Fruit fly (Drosophila melanogaster) whole organism, prepupa: ENCODE results near the gene CG8117.
A peak's percentile ranks its signal among the peaks of the same experiment; 100 is the strongest.

Experiments used
- CG10631 ChIP-seq: fragments of 200-800 bp; sonication (Bioruptor generic); optimal IDR thresholded peaks from 2 replicates; lab custom pipeline; 2016; ENCODE audit warnings: missing biosample characterization, missing genetic modification characterization
- CG10669 ChIP-seq: fragments of 200-800 bp; sonication (Bioruptor generic); optimal IDR thresholded peaks from 3 replicates; lab custom pipeline; 2018; ENCODE audit warnings: missing biosample characterization, mild to moderate bottlenecking, missing genetic modification characterization, moderate library complexity
- CG11294 ChIP-seq: fragments of 200-800 bp; sonication (Bioruptor generic); IDR thresholded peaks from 2 replicates; pipeline ENCODE4 v1.3.6; 2022; ENCODE audit warnings: missing biosample characterization, missing genetic modification characterization
- CG11762 ChIP-seq: fragments of 200-800 bp; sonication (Bioruptor generic); optimal IDR thresholded peaks from 3 replicates; lab custom pipeline; 2016; ENCODE audit warnings: missing biosample characterization, missing genetic modification characterization; ENCODE audit not compliant: insufficient read depth
- CG15336 ChIP-seq: fragments of 200-800 bp; sonication (Bioruptor generic); IDR thresholded peaks from 2 replicates; pipeline ENCODE4 v1.3.6; 2022; ENCODE audit warnings: missing biosample characterization, missing genetic modification characterization
- CG1621 ChIP-seq: fragments of 200-800 bp; sonication (Bioruptor generic); optimal IDR thresholded peaks from 3 replicates; lab custom pipeline; 2018; ENCODE audit warnings: missing biosample characterization, mild to moderate bottlenecking, missing genetic modification characterization
- CG16779 ChIP-seq: fragments of 200-800 bp; sonication (Bioruptor generic); optimal IDR thresholded peaks from 3 replicates; lab custom pipeline; 2017; ENCODE audit warnings: missing biosample characterization, mild to moderate bottlenecking, missing genetic modification characterization
- CG3032 ChIP-seq: fragments of 200-800 bp; optimal IDR thresholded peaks from 2 replicates; lab custom pipeline; 2019; ENCODE audit warnings: missing biosample characterization, mild to moderate bottlenecking, missing genetic modification characterization, moderate library complexity
- CG31627 ChIP-seq: fragments of 200-800 bp; sonication (Bioruptor generic); optimal IDR thresholded peaks from 3 replicates; lab custom pipeline; 2016; ENCODE audit warnings: missing biosample characterization, missing genetic modification characterization
- CG32006 ChIP-seq: fragments of 200-800 bp; sonication (Bioruptor generic); optimal IDR thresholded peaks from 3 replicates; lab custom pipeline; 2017; ENCODE audit warnings: missing biosample characterization, mild to moderate bottlenecking, missing genetic modification characterization
- CG34406 ChIP-seq: fragments of 200-800 bp; sonication (Bioruptor generic); optimal IDR thresholded peaks from 3 replicates; lab custom pipeline; 2016; ENCODE audit warnings: missing biosample characterization, missing genetic modification characterization
- CG3919 ChIP-seq: fragments of 200-800 bp; sonication (Bioruptor generic); optimal IDR thresholded peaks from 3 replicates; lab custom pipeline; 2016; ENCODE audit warnings: missing biosample characterization, missing genetic modification characterization
- CG4318 ChIP-seq: fragments of 200-800 bp; sonication (Bioruptor generic); optimal IDR thresholded peaks from 3 replicates; lab custom pipeline; 2017; ENCODE audit warnings: missing biosample characterization, mild to moderate bottlenecking, missing genetic modification characterization
- CG6163 ChIP-seq: fragments of 200-800 bp; sonication (Bioruptor generic); IDR thresholded peaks from 3 replicates; pipeline ENCODE4 v1.3.6; 2022; ENCODE audit warnings: missing biosample characterization, missing genetic modification characterization
- CG6808 ChIP-seq: fragments of 200-800 bp; sonication (Bioruptor generic); optimal IDR thresholded peaks from 3 replicates; lab custom pipeline; 2017; ENCODE audit warnings: missing biosample characterization, missing genetic modification characterization, mild to moderate bottlenecking, moderate library complexity, missing genetic modification reagents
- CG6854 ChIP-seq: fragments of 200-800 bp; sonication (Bioruptor generic); optimal IDR thresholded peaks from 2 replicates; lab custom pipeline; 2017; ENCODE audit warnings: missing biosample characterization, mild to moderate bottlenecking, missing genetic modification characterization
- CG7368 ChIP-seq: fragments of 200-800 bp; sonication (Bioruptor generic); optimal IDR thresholded peaks from 3 replicates; lab custom pipeline; 2016; ENCODE audit warnings: missing biosample characterization, missing genetic modification characterization
- CG8119 ChIP-seq: fragments of 200-800 bp; sonication (Bioruptor generic); IDR thresholded peaks from 3 replicates; pipeline ENCODE4 v1.3.6; 2022; ENCODE audit warnings: missing biosample characterization, missing genetic modification characterization
- CG8632 ChIP-seq: fragments of 200-800 bp; sonication (Bioruptor generic); optimal IDR thresholded peaks from 3 replicates; lab custom pipeline; 2016; ENCODE audit warnings: missing biosample characterization, missing genetic modification characterization
- CG9139 ChIP-seq: fragments of 200-800 bp; sonication (Bioruptor generic); optimal IDR thresholded peaks from 3 replicates; lab custom pipeline; 2017; ENCODE audit warnings: missing biosample characterization, mild to moderate bottlenecking, missing genetic modification characterization
- Eip75B ChIP-seq: fragments of 200-800 bp; sonication (Bioruptor generic); optimal IDR thresholded peaks from 3 replicates; lab custom pipeline; 2016; ENCODE audit warnings: missing biosample characterization, missing genetic modification characterization
- Eip78C ChIP-seq: fragments of 200-800 bp; sonication (Bioruptor generic); peaks from one replicate; lab custom pipeline; 2016; ENCODE audit warnings: missing biosample characterization, missing genetic modification characterization
- Eip93F ChIP-seq: fragments of 200-800 bp; sonication (Bioruptor generic); optimal IDR thresholded peaks from 2 replicates; lab custom pipeline; 2016; ENCODE audit warnings: missing biosample characterization, mild to moderate bottlenecking, missing genetic modification characterization
- Ets21C ChIP-seq: fragments of 200-800 bp; sonication (Bioruptor generic); optimal IDR thresholded peaks from 3 replicates; lab custom pipeline; 2016; ENCODE audit warnings: missing biosample characterization, missing genetic modification characterization
- Gug ChIP-seq: fragments of 200-800 bp; sonication (Bioruptor generic); IDR thresholded peaks from 2 replicates; pipeline ENCODE4 v1.3.6; 2022; ENCODE audit warnings: missing biosample characterization, missing genetic modification characterization
- Hr38 ChIP-seq: sonication (Bioruptor generic); optimal IDR thresholded peaks from 2 replicates; lab custom pipeline; 2016; ENCODE audit warnings: missing biosample characterization, missing genetic modification characterization
- Hr39 ChIP-seq: fragments of 200-800 bp; sonication (Bioruptor generic); optimal IDR thresholded peaks from 2 replicates; lab custom pipeline; 2016; ENCODE audit warnings: missing biosample characterization, missing genetic modification characterization
- Hr4 ChIP-seq: fragments of 200-800 bp; sonication (Bioruptor generic); optimal IDR thresholded peaks from 3 replicates; lab custom pipeline; 2016; ENCODE audit warnings: missing biosample characterization, missing genetic modification characterization
- Lpt ChIP-seq: fragments of 200-800 bp; sonication (Bioruptor generic); optimal IDR thresholded peaks from 3 replicates; lab custom pipeline; 2016; ENCODE audit warnings: missing biosample characterization, missing genetic modification characterization
- Met ChIP-seq: fragments of 200-800 bp; sonication (Bioruptor generic); optimal IDR thresholded peaks from 3 replicates; lab custom pipeline; 2016; ENCODE audit warnings: missing biosample characterization, missing genetic modification characterization
- OdsH ChIP-seq: fragments of 200-800 bp; sonication (Bioruptor generic); optimal IDR thresholded peaks from 3 replicates; lab custom pipeline; 2016; ENCODE audit warnings: missing biosample characterization, missing genetic modification characterization
- Sox102F ChIP-seq: fragments of 200-800 bp; sonication (Bioruptor generic); optimal IDR thresholded peaks from 2 replicates; lab custom pipeline; 2016; ENCODE audit warnings: missing biosample characterization, mild to moderate bottlenecking, missing genetic modification characterization
- Sox14 ChIP-seq: fragments of 200-800 bp; sonication (Bioruptor generic); optimal IDR thresholded peaks from 3 replicates; lab custom pipeline; 2016; ENCODE audit warnings: missing biosample characterization, missing genetic modification characterization
- Sox15 ChIP-seq: fragments of 200-800 bp; sonication (Bioruptor generic); optimal IDR thresholded peaks from 3 replicates; lab custom pipeline; 2016; ENCODE audit warnings: missing biosample characterization, missing genetic modification characterization
- achi ChIP-seq: fragments of 200-800 bp; sonication (Bioruptor generic); optimal IDR thresholded peaks from 3 replicates; lab custom pipeline; 2016; ENCODE audit warnings: missing biosample characterization, missing genetic modification characterization
- acj6 ChIP-seq: fragments of 200-800 bp; sonication (Bioruptor generic); optimal IDR thresholded peaks from 3 replicates; lab custom pipeline; 2016; ENCODE audit warnings: missing biosample characterization, missing genetic modification characterization
- cyc ChIP-seq: fragments of 200-800 bp; sonication (Bioruptor generic); optimal IDR thresholded peaks from 3 replicates; lab custom pipeline; 2016; ENCODE audit warnings: missing biosample characterization, missing genetic modification characterization
- dac ChIP-seq: fragments of 200-800 bp; sonication (Bioruptor generic); optimal IDR thresholded peaks from 2 replicates; lab custom pipeline; 2017; ENCODE audit warnings: missing biosample characterization, mild to moderate bottlenecking, missing genetic modification characterization
- dsx ChIP-seq: fragments of 200-800 bp; optimal IDR thresholded peaks from 3 replicates; lab custom pipeline; 2019; ENCODE audit warnings: missing biosample characterization, mild to moderate bottlenecking, missing genetic modification characterization, moderate library complexity; ENCODE audit not compliant: poor library complexity, severe bottlenecking
- eg ChIP-seq: fragments of 200-800 bp; sonication (Bioruptor generic); IDR thresholded peaks from 3 replicates; pipeline ENCODE4 v1.3.6; 2022; ENCODE audit warnings: missing biosample characterization, missing genetic modification characterization
- esn ChIP-seq: fragments of 200-800 bp; sonication (Bioruptor generic); optimal IDR thresholded peaks from 2 replicates; lab custom pipeline; 2016; ENCODE audit warnings: missing biosample characterization, mild to moderate bottlenecking, missing genetic modification characterization, moderate library complexity
- fd59A ChIP-seq: fragments of 200-800 bp; sonication (Bioruptor generic); optimal IDR thresholded peaks from 2 replicates; lab custom pipeline; 2017; ENCODE audit warnings: missing biosample characterization, mild to moderate bottlenecking, missing genetic modification characterization, missing genetic modification reagents
- fkh ChIP-seq: fragments of 200-800 bp; sonication (Bioruptor generic); optimal IDR thresholded peaks from 3 replicates; lab custom pipeline; 2017; ENCODE audit warnings: missing biosample characterization, mild to moderate bottlenecking, missing genetic modification characterization, moderate library complexity
- pdm3 ChIP-seq: fragments of 200-800 bp; sonication (Bioruptor generic); optimal IDR thresholded peaks from 3 replicates; lab custom pipeline; 2016; ENCODE audit warnings: missing biosample characterization, missing genetic modification characterization
- spab ChIP-seq: fragments of 200-800 bp; sonication (Bioruptor generic); optimal IDR thresholded peaks from 2 replicates; lab custom pipeline; 2017; ENCODE audit warnings: missing biosample characterization, mild to moderate bottlenecking, missing genetic modification characterization, missing genetic modification reagents
- ss ChIP-seq, 2 experiments: fragments of 200-800 bp; sonication (Bioruptor generic); optimal IDR thresholded peaks; 2 replicates in 1 of 2; 3 replicates in 1 of 2; lab custom pipeline; 2017 to 2018; ENCODE audit warnings: mild to moderate bottlenecking in 2 of 2, missing biosample characterization in 2 of 2, missing genetic modification characterization in 2 of 2, moderate library complexity in 1 of 2
- svp ChIP-seq: fragments of 200-800 bp; sonication (Bioruptor generic); peaks from one replicate; lab custom pipeline; 2016; ENCODE audit warnings: missing biosample characterization, missing genetic modification characterization

The CG8117 gene

DNA sequence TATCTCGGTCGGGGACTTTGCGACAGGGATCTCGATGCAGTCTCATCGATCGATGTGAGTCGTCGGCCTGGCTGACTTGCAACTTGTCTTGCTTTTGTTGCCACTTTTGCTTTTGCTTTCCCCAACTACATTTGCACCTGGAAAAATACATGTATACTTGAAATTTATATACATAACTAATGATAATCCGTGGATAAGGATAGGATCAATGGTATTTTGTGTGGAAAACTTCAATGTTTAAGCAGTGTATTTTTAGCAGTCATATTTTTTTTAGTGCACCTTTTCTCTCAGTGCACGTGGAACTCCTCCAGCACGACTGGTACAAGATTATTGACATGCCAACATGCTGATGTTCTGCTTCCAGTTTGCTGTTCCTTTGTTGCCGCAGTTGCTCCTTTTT lies 5.0 kb upstream of the CG8117 start (continued):
- peak; percentile 66; the same call in 2 of the 3 replicates for TF ChIP-seq CG8119 (GFP tag; lab: Robert Waterston, UW)
- TF ChIP-seq CG3032 (tag; lab: Kevin White, UChicago): peak; percentile 32
- TF ChIP-seq CG9139 (GFP tag; lab: Kevin White, UChicago): no peak
- no peak for TF ChIP-seq Eip93F (GFP tag; lab: Kevin White, UChicago)
- peak; percentile 17 for TF ChIP-seq fd59A
- peak; percentile 44 for TF ChIP-seq OdsH (GFP tag; lab: Kevin White, UChicago)
- peak; percentile 62 for TF ChIP-seq CG3919 (GFP tag; lab: Kevin White, UChicago)

DNA sequence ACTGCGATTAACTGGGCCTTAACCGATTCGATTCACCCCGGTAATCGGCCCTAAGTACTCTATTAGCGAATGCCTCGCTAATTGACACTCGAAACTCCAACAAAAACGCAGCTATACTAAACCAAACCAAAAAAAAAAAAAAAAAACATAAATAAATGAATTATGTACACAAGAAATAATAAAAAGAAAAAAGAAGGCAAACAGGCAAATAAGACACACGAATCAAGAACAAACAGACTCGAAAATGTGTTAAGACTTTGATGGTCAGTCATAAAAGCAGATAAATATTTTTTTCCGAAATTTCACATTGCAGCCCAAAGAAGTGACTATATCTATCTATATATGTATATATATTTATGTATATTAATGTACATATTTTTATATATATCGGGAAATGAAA lies 4.1 kb upstream of the CG8117 start:
- TF ChIP-seq Eip78C (GFP tag; lab: Kevin White, UChicago) (peak; percentile 2), fkh (peak; percentile 54), CG15336 (GFP tag; lab: Robert Waterston, UW) (no peak), Sox14 (no peak)

DNA sequence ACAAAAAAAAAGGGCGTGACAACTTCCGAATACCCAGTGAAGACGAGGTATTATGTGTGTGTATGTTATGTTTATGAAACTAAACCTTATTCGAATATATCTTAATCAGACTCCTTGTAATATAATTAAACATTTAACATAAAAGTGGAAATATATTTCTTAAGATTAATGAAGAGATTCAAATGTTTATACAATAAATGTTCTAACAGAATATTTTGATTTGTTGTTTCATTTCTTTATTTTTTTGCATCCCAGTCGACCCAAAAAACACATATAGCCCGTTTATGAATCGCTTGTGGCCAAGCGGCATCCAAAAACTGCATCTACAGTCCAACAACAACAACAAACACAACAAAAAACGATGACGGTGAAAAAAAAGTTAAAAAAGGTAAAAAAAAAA lies 2.0 kb upstream of the CG8117 start:
- TF ChIP-seq Lpt (no peak), CG11762 (peak; percentile 48), Eip75B (GFP tag; lab: Kevin White, UChicago) (peak; percentile 46), Hr38 (no peak), CG6163 (GFP tag; lab: Robert Waterston, UW) (peak; percentile 46; the same call in 1 of the 3 replicates), Sox102F (GFP tag; lab: Kevin White, UChicago) (peak; percentile 62), Sox15 (GFP tag; lab: Kevin White, UChicago) (peak; percentile 32), CG34406 (GFP tag; lab: Kevin White, UChicago) (peak; percentile 73), Eip78C (GFP tag; lab: Kevin White, UChicago) (peak; percentile 94), dsx (GFP tag; lab: Kevin White, UChicago) (peak; percentile 49), CG3919 (GFP tag; lab: Kevin White, UChicago) (peak; percentile 58), CG6808 (peak; percentile 74), CG11294 (GFP tag; lab: Robert Waterston, UW) (no peak), CG1621 (tag; lab: Kevin White, UChicago) (no peak), pdm3 (peak; percentile 64), eg (GFP tag; lab: Robert Waterston, UW) (0 out of 3 replicates have a peak, but pooled peaks have one; percentile 23), Gug (GFP tag; lab: Robert Waterston, UW) (no peak), esn (GFP tag; lab: Kevin White, UChicago) (peak; percentile 77), CG8632 (GFP tag; lab: Kevin White, UChicago) (peak; percentile 57), CG6854 (GFP tag; lab: Kevin White, UChicago) (no peak), CG10669 (GFP tag; lab: Kevin White, UChicago) (peak; percentile 67), CG8119 (GFP tag; lab: Robert Waterston, UW) (peak; percentile 47; the same call in 1 of the 3 replicates), CG10631 (peak; percentile 69), CG16779 (peak; percentile 40), spab (peak; percentile 68), acj6 (peak; percentile 60), CG15336 (GFP tag; lab: Robert Waterston, UW) (peak; percentile 46), achi (GFP tag; lab: Kevin White, UChicago) (peak; percentile 55), ss (GFP tag; optimal IDR thresholded peaks at IDR 0.05; lab: Kevin White, UChicago) (peak; percentile 72 to 88), svp (GFP tag; lab: Kevin White, UChicago) (peak; percentile 88), fkh (no peak), CG7368 (GFP tag; lab: Kevin White, UChicago) (peak; percentile 52), CG32006 (GFP tag; lab: Kevin White, UChicago) (peak; percentile 48), CG3032 (tag; lab: Kevin White, UChicago) (peak; percentile 73), Hr4 (GFP tag; lab: Kevin White, UChicago) (peak; percentile 38), cyc (GFP tag; lab: Kevin White, UChicago) (peak; percentile 65), dac (GFP tag; lab: Kevin White, UChicago) (no peak), OdsH (GFP tag; lab: Kevin White, UChicago) (peak; percentile 62), Hr39 (peak; percentile 46), CG4318 (no peak), Ets21C (GFP tag; lab: Kevin White, UChicago) (no peak), CG31627 (GFP tag; lab: Kevin White, UChicago) (peak; percentile 53), Met (GFP tag; lab: Kevin White, UChicago) (peak; percentile 75)
